Worm (Caenorhabditis elegans) whole organism, L2 larva: ENCODE data around the gene K02F3.2.

Source experiments
- C34F6.9 ChIP-seq: fragments of 150-350 bp; optimal IDR thresholded peaks from 2 replicates; lab custom pipeline; 2014; ENCODE audit warnings: missing biosample characterization, missing genetic modification characterization
- F13H6.1 ChIP-seq: sonication (generic microtip); optimal IDR thresholded peaks from 2 replicates; lab custom pipeline; 2016; ENCODE audit warnings: missing genetic modification characterization, missing compliant biosample characterization
- R02D3.7 ChIP-seq: fragments of 150-350 bp; optimal IDR thresholded peaks from 2 replicates; lab custom pipeline; 2014; ENCODE audit warnings: missing biosample characterization, missing genetic modification characterization
- Y55F3AM.14 ChIP-seq: fragments of 200-800 bp; sonication (Bioruptor generic); optimal IDR thresholded peaks from 2 replicates; lab custom pipeline; 2018; ENCODE audit warnings: mild to moderate bottlenecking, missing genetic modification characterization, missing compliant biosample characterization
- aly-2 ChIP-seq: fragments of 150-350 bp; optimal IDR thresholded peaks from 2 replicates; lab custom pipeline; 2014; ENCODE audit warnings: missing biosample characterization, missing genetic modification characterization
- ama-1 ChIP-seq: fragments of 150-350 bp; optimal IDR thresholded peaks from 2 replicates; lab custom pipeline; 2018; ENCODE audit warnings: inconsistent platforms
- ceh-16 ChIP-seq: fragments of 150-350 bp; optimal IDR thresholded peaks from 2 replicates; lab custom pipeline; 2014; ENCODE audit warnings: missing biosample characterization, missing genetic modification characterization
- ceh-82 ChIP-seq: fragments of 150-350 bp; optimal IDR thresholded peaks from 2 replicates; lab custom pipeline; 2014; ENCODE audit warnings: missing biosample characterization, missing genetic modification characterization
- crh-2 ChIP-seq: sonication (generic microtip); optimal IDR thresholded peaks from 2 replicates; lab custom pipeline; 2017; ENCODE audit warnings: missing biosample characterization, missing genetic modification characterization
- dmd-4 ChIP-seq: sonication (generic microtip); optimal IDR thresholded peaks from 2 replicates; lab custom pipeline; 2017; ENCODE audit warnings: missing biosample characterization, missing genetic modification characterization
- elt-1 ChIP-seq: fragments of 150-350 bp; optimal IDR thresholded peaks from 2 replicates; lab custom pipeline; 2014; ENCODE audit warnings: missing biosample characterization, missing genetic modification characterization
- elt-3 ChIP-seq: sonication (generic microtip); optimal IDR thresholded peaks from 2 replicates; lab custom pipeline; 2017; ENCODE audit warnings: missing biosample characterization, missing genetic modification characterization
- fos-1 ChIP-seq: fragments of 150-350 bp; optimal IDR thresholded peaks from 2 replicates; lab custom pipeline; 2014; ENCODE audit warnings: missing biosample characterization, missing genetic modification characterization
- lin-11 ChIP-seq: fragments of 150-350 bp; sonication (generic microtip); optimal IDR thresholded peaks from 2 replicates; lab custom pipeline; 2014; ENCODE audit warnings: missing biosample characterization, missing genetic modification characterization, inconsistent platforms, mixed read lengths
- lin-13 ChIP-seq: fragments of 150-350 bp; optimal IDR thresholded peaks from 2 replicates; lab custom pipeline; 2014; ENCODE audit warnings: missing biosample characterization, missing genetic modification reagents, missing genetic modification characterization
- lin-39 ChIP-seq: fragments of 150-350 bp; optimal IDR thresholded peaks from 2 replicates; lab custom pipeline; 2014; ENCODE audit warnings: missing biosample characterization, missing genetic modification reagents, missing genetic modification characterization
- lsy-2 ChIP-seq, 2 experiments: fragments of 150-350 bp in 1 of 2; sonication (generic microtip) in 1 of 2; optimal IDR thresholded peaks; 2 replicates each; lab custom pipeline; 2014 to 2017; ENCODE audit warnings: missing biosample characterization in 2 of 2, missing genetic modification characterization in 2 of 2
- mab-5 ChIP-seq: fragments of 150-350 bp; optimal IDR thresholded peaks from 2 replicates; lab custom pipeline; 2014; ENCODE audit warnings: missing biosample characterization, missing genetic modification characterization
- mdl-1 ChIP-seq, 2 experiments: fragments of 150-350 bp in 1 of 2; sonication (generic microtip) in 1 of 2; optimal IDR thresholded peaks; 2 replicates each; lab custom pipeline; 2017; ENCODE audit warnings: missing biosample characterization in 2 of 2, missing genetic modification characterization in 2 of 2
- nhr-10 ChIP-seq: sonication (generic microtip); optimal IDR thresholded peaks from 2 replicates; lab custom pipeline; 2017; ENCODE audit warnings: missing biosample characterization, missing genetic modification characterization
- nhr-11 ChIP-seq: fragments of 150-350 bp; optimal IDR thresholded peaks from 2 replicates; lab custom pipeline; 2014; ENCODE audit warnings: missing biosample characterization, missing genetic modification characterization
- nhr-12 ChIP-seq: fragments of 150-350 bp; optimal IDR thresholded peaks from 2 replicates; lab custom pipeline; 2014; ENCODE audit warnings: missing biosample characterization, missing genetic modification characterization
- nhr-129 ChIP-seq: fragments of 150-350 bp; optimal IDR thresholded peaks from 2 replicates; lab custom pipeline; 2014; ENCODE audit warnings: missing biosample characterization, missing genetic modification characterization
- nhr-21 ChIP-seq: fragments of 150-350 bp; optimal IDR thresholded peaks from 2 replicates; lab custom pipeline; 2014; ENCODE audit warnings: missing biosample characterization, missing genetic modification characterization
- nhr-237 ChIP-seq: fragments of 150-350 bp; optimal IDR thresholded peaks from 2 replicates; lab custom pipeline; 2014; ENCODE audit warnings: missing biosample characterization, missing genetic modification characterization
- nhr-25 ChIP-seq: fragments of 150-350 bp; sonication (generic microtip); optimal IDR thresholded peaks from 3 replicates; lab custom pipeline; 2014; ENCODE audit warnings: missing biosample characterization, missing genetic modification characterization
- nhr-6 ChIP-seq: fragments of 150-350 bp; optimal IDR thresholded peaks from 2 replicates; lab custom pipeline; 2014; ENCODE audit warnings: missing biosample characterization, missing genetic modification characterization
- nhr-77 ChIP-seq: fragments of 150-350 bp; optimal IDR thresholded peaks from 2 replicates; lab custom pipeline; 2014; ENCODE audit warnings: missing biosample characterization, missing genetic modification characterization
- skn-1 ChIP-seq: sonication (generic microtip); optimal IDR thresholded peaks from 2 replicates; lab custom pipeline; 2017; ENCODE audit warnings: missing biosample characterization, missing genetic modification characterization
- sma-3 ChIP-seq: sonication (generic microtip); optimal IDR thresholded peaks from 2 replicates; lab custom pipeline; 2016; ENCODE audit warnings: missing genetic modification reagents, missing genetic modification characterization, missing compliant biosample characterization
- sma-9 ChIP-seq, 2 experiments: fragments of 150-350 bp in 1 of 2; sonication (generic microtip) in 1 of 2; optimal IDR thresholded peaks; 2 replicates each; lab custom pipeline; 2014 to 2016; ENCODE audit warnings: missing genetic modification characterization in 2 of 2, mild to moderate bottlenecking in 1 of 2, missing biosample characterization in 1 of 2, missing compliant biosample characterization in 1 of 2, missing genetic modification reagents in 1 of 2, moderate library complexity in 1 of 2
- snpc-4 ChIP-seq: fragments of 150-350 bp; optimal IDR thresholded peaks from 2 replicates; lab custom pipeline; 2014; ENCODE audit warnings: missing biosample characterization, missing genetic modification characterization
- unc-55 ChIP-seq: fragments of 150-350 bp; sonication (generic microtip); optimal IDR thresholded peaks from 3 replicates; lab custom pipeline; 2014; ENCODE audit warnings: missing biosample characterization, missing genetic modification reagents, missing genetic modification characterization
- unc-62 ChIP-seq: fragments of 150-350 bp; optimal IDR thresholded peaks from 2 replicates; lab custom pipeline; 2014; ENCODE audit warnings: missing biosample characterization, missing genetic modification reagents, missing genetic modification characterization
- ztf-1 ChIP-seq: fragments of 200-800 bp; sonication (Bioruptor generic); conservative IDR thresholded peaks from 2 replicates; pipeline ENCODE4 v1.3.6; 2022; ENCODE audit warnings: missing genetic modification characterization, missing compliant biosample characterization
- ztf-4 ChIP-seq: fragments of 150-350 bp; optimal IDR thresholded peaks from 2 replicates; lab custom pipeline; 2014; ENCODE audit warnings: missing biosample characterization, missing genetic modification characterization

The K02F3.2 gene

ce11 chrIII:811544-811943 is 34.1 kb upstream of the K02F3.2 start, which contains the start of gene daf-7:
daf-7 (plus strand) TSS chrIII:811844.
- TF ChIP-seq nhr-6 (tag; lab: Kevin White, UChicago) = no peak
- TF ChIP-seq C34F6.9 (tag; lab: Kevin White, UChicago) = no peak
- TF ChIP-seq nhr-129 (tag; lab: Kevin White, UChicago) = no peak
- no peak for TF ChIP-seq Y55F3AM.14 (GFP tag; lab: Kevin White, UChicago)
- no peak for TF ChIP-seq nhr-21 (tag; lab: Kevin White, UChicago)
- no peak for TF ChIP-seq nhr-11 (tag; lab: Kevin White, UChicago)
- TF ChIP-seq nhr-10 = no peak
- TF ChIP-seq, all 48 proteins: peak for 0

ce11 chrIII:815845-816244 is 29.8 kb upstream of the K02F3.2 start, which contains the start of gene dac-1:
dac-1 (plus strand) TSS chrIII:816145.
- TF ChIP-seq aly-2 (tag; lab: Kevin White, UChicago) (no peak), ceh-16 (tag; lab: Kevin White, UChicago) (no peak), ceh-82 (tag; lab: Kevin White, UChicago) (no peak), unc-62 (GFP tag; lab: Kevin White, UChicago) (no peak), nhr-77 (tag; lab: Kevin White, UChicago) (no peak)

ce11 chrIII:819313-819712 is 26.3 kb upstream of the K02F3.2 start:
- peak; percentile 69 for TF ChIP-seq snpc-4 (tag; lab: Kevin White, UChicago)
- no peak for TF ChIP-seq elt-3

ce11 chrIII:822546-823272 is 22.9 kb upstream of the K02F3.2 start, which contains the start of gene clec-149:
clec-149 (plus strand) TSS chrIII:823222.
- TF ChIP-seq mab-5 (tag; lab: Kevin White, UChicago) (peak; percentile 33), C34F6.9 (tag; lab: Kevin White, UChicago) (peak; percentile 22), mdl-1 (tag; optimal IDR thresholded peaks at IDR 0.05; lab: Kevin White, UChicago) (no peak), nhr-77 (tag; lab: Kevin White, UChicago) (no peak), dmd-4 (no peak), sma-9 (GFP tag; optimal IDR thresholded peaks at IDR 0.05; lab: Kevin White, UChicago) (peak; percentile 13), sma-9 (tag; optimal IDR thresholded peaks at IDR 0.05; lab: Kevin White, UChicago) (no peak), unc-62 (GFP tag; lab: Kevin White, UChicago) (no peak), lsy-2 (tag; optimal IDR thresholded peaks at IDR 0.05; lab: Kevin White, UChicago) (peak in 1 of 2 experiments; percentile 25)
- TF ChIP-seq, all 48 proteins: peak for 4

- TF ChIP-seq skn-1 = no peak
These were observed 20.4 kb upstream of the K02F3.2 start for ce11 chrIII:825256-825655.

DNA sequence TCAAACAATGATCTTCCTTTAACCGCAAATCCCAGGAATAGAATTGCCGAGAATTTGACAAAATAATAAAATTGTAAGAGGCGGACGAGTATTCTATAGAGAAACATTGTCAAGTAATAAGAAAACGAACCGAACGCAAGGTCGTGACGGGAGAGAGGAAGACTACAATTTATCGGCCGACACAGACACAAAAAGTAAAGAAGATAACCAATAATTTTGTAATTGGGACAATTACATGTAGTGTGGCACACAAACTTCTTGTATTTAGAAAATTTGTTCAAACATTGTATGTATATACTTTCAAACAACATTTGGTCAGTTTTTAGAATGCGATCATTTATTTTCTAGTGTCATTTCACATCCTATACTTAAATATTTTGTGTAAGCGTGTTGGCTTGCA is 13.7 kb upstream of the K02F3.2 start, which contains the start of gene ceeh-1:
Gene ceeh-1 (minus strand): TSS at position 317 of the 400 bp plus-strand sequence.
- TF ChIP-seq lsy-2 (tag; optimal IDR thresholded peaks at IDR 0.05; lab: Kevin White, UChicago) (no peak), fos-1 (tag; lab: Kevin White, UChicago) (peak; percentile 32)

DNA sequence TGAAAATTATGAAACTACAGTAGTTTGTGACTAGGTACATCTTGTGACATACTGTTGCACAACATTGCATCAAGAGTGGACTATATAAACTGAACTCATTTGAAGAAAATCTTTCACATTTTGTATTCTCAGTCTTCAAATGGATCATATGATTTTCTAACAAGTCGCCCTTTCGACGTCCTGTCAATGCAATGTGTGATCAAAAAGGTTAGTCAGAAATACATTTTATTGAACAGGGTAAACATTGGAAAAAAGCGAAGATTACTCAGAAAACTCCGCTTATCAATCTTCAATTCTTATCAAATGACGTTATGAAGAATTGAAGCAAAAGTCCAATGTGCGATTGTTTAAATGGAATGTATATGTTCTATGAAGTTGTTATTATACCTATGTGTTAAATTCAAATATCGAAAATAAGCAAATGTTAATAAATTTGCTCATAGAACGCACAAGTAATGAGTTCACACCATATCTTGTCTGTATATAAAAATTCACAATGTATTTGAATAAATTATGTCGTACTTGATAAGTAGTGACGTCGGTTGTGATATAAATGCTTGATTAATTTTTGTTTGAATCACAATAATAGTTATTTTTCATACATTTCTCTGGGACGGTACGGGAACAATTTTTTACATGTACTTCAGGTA is 12.7 kb upstream of the K02F3.2 start, which contains the start of gene zip-2:
Gene zip-2 (plus strand): TSS at position 128 of the 650 bp plus-strand sequence.
- TF ChIP-seq sma-3 (GFP tag; lab: Kevin White, UChicago) (peak; percentile 11), sma-9 (GFP tag; optimal IDR thresholded peaks at IDR 0.05; lab: Kevin White, UChicago) (peak; percentile 60), sma-9 (tag; optimal IDR thresholded peaks at IDR 0.05; lab: Kevin White, UChicago) (no peak), R02D3.7 (tag; lab: Kevin White, UChicago) (no peak), lin-39 (tag; lab: Kevin White, UChicago) (no peak), nhr-25 (tag; lab: Kevin White, UChicago) (peak; percentile 16), F13H6.1 (tag; lab: Kevin White, UChicago) (no peak), elt-3 (no peak), nhr-12 (no peak), aly-2 (tag; lab: Kevin White, UChicago) (no peak), mab-5 (tag; lab: Kevin White, UChicago) (no peak), Y55F3AM.14 (GFP tag; lab: Kevin White, UChicago) (no peak), nhr-11 (tag; lab: Kevin White, UChicago) (no peak), nhr-77 (tag; lab: Kevin White, UChicago) (no peak), crh-2 (tag; lab: Kevin White, UChicago) (peak; percentile 76), lin-13 (GFP tag; lab: Kevin White, UChicago) (peak; percentile 4), unc-62 (GFP tag; lab: Kevin White, UChicago) (no peak), nhr-129 (tag; lab: Kevin White, UChicago) (peak; percentile 88), ztf-4 (tag; lab: Kevin White, UChicago) (no peak), lin-11 (tag; lab: Kevin White, UChicago) (no peak), unc-55 (no peak), nhr-21 (tag; lab: Kevin White, UChicago) (peak; percentile 45), elt-1 (tag; lab: Kevin White, UChicago) (no peak), ama-1 (lab: Kevin White, UChicago) (peak; percentile 2), fos-1 (tag; lab: Kevin White, UChicago) (peak; percentile 95), ceh-16 (tag; lab: Kevin White, UChicago) (no peak), nhr-6 (tag; lab: Kevin White, UChicago) (no peak), ztf-1 (no peak), nhr-237 (no peak)
